Fruit fly (Drosophila melanogaster): ENCODE results near the gene CG15362.

DNA sequence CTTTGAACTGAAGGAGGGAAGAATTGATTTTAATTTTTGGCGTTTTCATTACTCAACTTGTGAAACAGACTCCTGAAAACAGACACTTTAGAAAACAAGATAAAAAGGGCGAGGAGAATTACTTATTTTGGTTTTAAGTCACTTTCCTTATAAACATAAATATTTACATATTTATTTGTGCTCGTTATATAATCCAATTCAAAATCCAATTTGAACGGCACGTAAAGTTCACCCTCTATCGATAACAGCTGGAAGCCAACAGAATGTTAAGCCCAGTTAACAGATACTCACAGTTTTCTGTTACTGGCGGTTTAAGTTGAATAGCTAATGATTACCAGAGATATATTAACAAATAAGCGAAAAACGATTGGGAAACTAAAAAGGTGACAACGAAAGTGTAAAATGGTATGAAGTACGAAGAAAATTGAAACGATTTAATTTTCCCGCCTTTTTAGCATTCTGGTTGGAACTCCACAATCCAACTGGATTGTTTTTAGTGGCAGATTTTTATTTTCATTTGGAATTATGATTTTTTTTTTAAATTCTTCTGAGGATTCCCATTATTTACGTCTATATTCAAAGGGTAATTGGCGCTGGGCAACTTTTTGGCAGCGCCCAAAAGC lies 1.7 kb upstream of the CG15362 start:
- TF ChIP-seq Dll (optimal IDR thresholded peaks at IDR 0.05) (no peak), psq (optimal IDR thresholded peaks at IDR 0.05) (no peak), EcR (GFP tag; optimal IDR thresholded peaks at IDR 0.05) (no peak)
